Worm (Caenorhabditis elegans): ENCODE results near the gene F23A7.4.
"Not testable (repeated sequence)": the region's sequence is repeated elsewhere in the genome, so short reads cannot be mapped to it uniquely, and the experiment has no call there.

Gene F23A7.4

DNA sequence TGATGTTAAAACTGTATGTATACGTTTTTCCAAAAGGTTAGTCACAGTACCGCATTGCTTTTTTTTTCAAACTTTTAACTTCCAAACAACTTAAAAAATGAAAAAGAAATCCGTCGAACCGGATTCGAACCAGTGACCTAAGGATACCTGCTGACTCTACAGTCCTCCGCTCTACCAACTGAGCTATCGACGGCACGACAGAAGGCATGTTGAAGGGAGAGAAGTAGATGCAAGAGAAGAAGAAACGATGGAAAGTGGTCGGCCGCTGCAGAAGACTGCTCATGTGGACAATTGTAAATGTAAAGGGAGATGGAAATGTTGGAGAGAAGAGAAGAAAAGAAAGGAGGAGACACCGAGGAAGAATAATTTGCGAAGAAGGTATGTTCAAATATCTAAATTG is 2.7 kb upstream of the F23A7.4 start (continued):
- TF ChIP-seq ham-2 (GFP tag; optimal IDR thresholded peaks at IDR 0.05) (peak; percentile 78), sptf-1 (tag; optimal IDR thresholded peaks at IDR 0.05) (peak; percentile 94), sem-2 (GFP tag; optimal IDR thresholded peaks at IDR 0.05) (peak; percentile 82), hlh-1 (tag; optimal IDR thresholded peaks at IDR 0.05) (peak; percentile 68), nhr-12 (tag; optimal IDR thresholded peaks at IDR 0.05) (no peak)

DNA sequence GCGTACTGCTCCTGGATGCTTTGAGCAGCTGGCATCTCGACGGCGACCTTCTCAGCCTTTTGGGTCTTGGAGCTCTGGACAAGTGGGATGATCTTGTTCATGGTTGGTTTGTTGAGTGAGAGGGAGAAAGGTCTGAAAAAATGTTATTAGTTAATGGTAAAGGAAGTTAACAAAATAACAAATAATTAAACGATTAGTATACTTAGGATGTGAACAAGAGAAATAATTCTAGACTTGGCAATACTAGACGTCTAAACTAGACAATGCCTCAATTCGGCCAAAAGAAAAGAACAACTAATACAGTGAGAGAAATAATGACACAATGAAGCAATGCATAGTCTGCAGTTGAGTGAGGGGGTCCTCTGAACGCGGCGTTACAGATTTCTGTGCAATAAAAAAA is 1.9 kb upstream of the F23A7.4 start, which contains the start of gene R11.4:
TSS of gene R11.4 (minus strand) at position 101 of the 400 bp plus-strand sequence.
- TF ChIP-seq unc-62 (GFP tag; optimal IDR thresholded peaks at IDR 0.05) = no peak
- TF ChIP-seq sptf-1 (tag; optimal IDR thresholded peaks at IDR 0.05) = no peak
- no peak for TF ChIP-seq drap-1 (GFP tag; optimal IDR thresholded peaks at IDR 0.05)
- TF ChIP-seq snpc-4 (tag; optimal IDR thresholded peaks at IDR 0.05) = no peak
- no peak for TF ChIP-seq ceh-43 (GFP tag; optimal IDR thresholded peaks at IDR 0.05)
- TF ChIP-seq nhr-28 (tag; optimal IDR thresholded peaks at IDR 0.05) = no peak
- TF ChIP-seq ceh-39 (tag; optimal IDR thresholded peaks at IDR 0.05) = no peak
- TF ChIP-seq mab-5 (tag; optimal IDR thresholded peaks at IDR 0.05) = no peak
- no peak for TF ChIP-seq mep-1 (tag; optimal IDR thresholded peaks at IDR 0.05)
- no peak for TF ChIP-seq ztf-11 (tag; optimal IDR thresholded peaks at IDR 0.05)
- no peak for TF ChIP-seq hlh-1 (tag; optimal IDR thresholded peaks at IDR 0.05)

DNA sequence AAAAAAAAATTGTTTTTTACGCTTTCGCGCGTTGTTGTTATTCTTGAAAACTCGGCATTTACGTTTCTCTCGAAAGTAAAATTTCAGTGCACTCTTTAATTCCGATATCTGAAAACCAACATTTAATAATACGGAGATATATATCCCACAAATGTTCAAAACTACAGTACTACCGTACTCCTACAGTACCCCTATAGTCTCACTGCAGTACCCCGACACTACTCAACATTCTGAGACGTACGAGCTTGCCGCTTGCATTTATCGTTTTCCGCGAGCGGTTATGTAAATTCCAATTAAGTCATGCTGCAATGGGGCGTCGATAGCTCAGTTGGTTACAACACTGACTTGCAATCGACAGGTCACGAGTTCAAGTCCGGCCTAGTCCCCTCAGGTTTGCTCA is 667 bp downstream of the F23A7.4 start, which contains the start of gene F23A7.8:
TSS of gene F23A7.8 (plus strand) at position 301 of the 400 bp plus-strand sequence.
- TF ChIP-seq snpc-4 (tag; optimal IDR thresholded peaks at IDR 0.05); M03D4.4 (tag; optimal IDR thresholded peaks at IDR 0.05); bed-3 (GFP tag; optimal IDR thresholded peaks at IDR 0.05): not testable (repeated sequence)

ce11 chrX:16217108-16217507 is 4.7 kb downstream of the F23A7.4 start, which contains the start of gene F23A7.1:
Gene F23A7.1, plus strand, starts transcription at chrX:16217408.
- TF ChIP-seq nhr-2 (tag; optimal IDR thresholded peaks at IDR 0.05) (no peak), nhr-237 (tag; optimal IDR thresholded peaks at IDR 0.05) (no peak), elt-1 (tag; optimal IDR thresholded peaks at IDR 0.05; ENCODE audit: borderline replicate concordance, insufficient read depth) (no peak), pha-4 (tag; optimal IDR thresholded peaks at IDR 0.05) (no peak), blmp-1 (tag; optimal IDR thresholded peaks at IDR 0.05) (no peak), sptf-1 (tag; optimal IDR thresholded peaks at IDR 0.05) (no peak), mls-2 (tag; optimal IDR thresholded peaks at IDR 0.05) (no peak), hlh-1 (tag; optimal IDR thresholded peaks at IDR 0.05) (no peak), ces-1 (GFP tag; optimal IDR thresholded peaks at IDR 0.05) (no peak), drap-1 (GFP tag; optimal IDR thresholded peaks at IDR 0.05) (no peak)

ce11 chrX:16217749-16218148 is 5.3 kb downstream of the F23A7.4 start:
- TF ChIP-seq cnd-1 (tag; optimal IDR thresholded peaks at IDR 0.05) (no peak), ces-1 (GFP tag; optimal IDR thresholded peaks at IDR 0.05) (no peak), blmp-1 (tag; optimal IDR thresholded peaks at IDR 0.05) (no peak), ztf-11 (tag; optimal IDR thresholded peaks at IDR 0.05) (no peak), M03D4.4 (tag; optimal IDR thresholded peaks at IDR 0.05) (no peak), tbx-8 (GFP tag; optimal IDR thresholded peaks at IDR 0.05) (no peak), ceh-43 (GFP tag; optimal IDR thresholded peaks at IDR 0.05) (no peak), snpc-4 (tag; optimal IDR thresholded peaks at IDR 0.05) (no peak), sem-2 (GFP tag; optimal IDR thresholded peaks at IDR 0.05) (no peak), lin-32 (GFP tag; optimal IDR thresholded peaks at IDR 0.05) (no peak), nhr-2 (tag; optimal IDR thresholded peaks at IDR 0.05) (no peak), pha-4 (tag; optimal IDR thresholded peaks at IDR 0.05) (no peak), flh-1 (GFP tag; optimal IDR thresholded peaks at IDR 0.05) (no peak)

DNA sequence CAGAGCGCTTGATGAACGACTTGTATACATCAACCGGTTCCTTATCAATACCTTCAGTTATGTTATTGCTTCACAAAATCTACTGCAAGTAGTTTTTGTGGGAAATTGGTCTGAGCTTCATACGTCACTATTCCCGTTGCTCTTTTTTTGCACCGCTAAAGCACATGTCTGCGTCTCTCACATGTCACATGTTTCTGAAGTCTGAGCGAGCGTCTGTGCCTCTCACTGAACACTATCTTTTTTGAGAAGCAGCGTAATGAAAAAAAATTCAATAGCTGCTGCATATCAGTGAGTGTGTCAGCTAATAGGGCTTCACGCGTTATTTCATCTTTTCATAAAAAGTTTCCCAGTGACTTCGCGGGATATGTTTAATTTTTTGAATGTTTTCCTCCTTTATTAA is 5.9 kb downstream of the F23A7.4 start:
- TF ChIP-seq mls-2 (tag; optimal IDR thresholded peaks at IDR 0.05) (no peak), sptf-1 (tag; optimal IDR thresholded peaks at IDR 0.05) (no peak), flh-1 (GFP tag; optimal IDR thresholded peaks at IDR 0.05) (no peak), ham-2 (GFP tag; optimal IDR thresholded peaks at IDR 0.05) (no peak), nhr-237 (tag; optimal IDR thresholded peaks at IDR 0.05) (no peak), snpc-4 (tag; optimal IDR thresholded peaks at IDR 0.05) (no peak), pha-4 (tag; optimal IDR thresholded peaks at IDR 0.05) (no peak), zip-8 (tag; optimal IDR thresholded peaks at IDR 0.05) (no peak), bed-3 (GFP tag; optimal IDR thresholded peaks at IDR 0.05) (no peak), hlh-1 (tag; optimal IDR thresholded peaks at IDR 0.05) (no peak), sem-2 (GFP tag; optimal IDR thresholded peaks at IDR 0.05) (no peak), cnd-1 (tag; optimal IDR thresholded peaks at IDR 0.05) (no peak), lin-32 (GFP tag; optimal IDR thresholded peaks at IDR 0.05) (no peak), tbx-8 (GFP tag; optimal IDR thresholded peaks at IDR 0.05) (no peak), lin-13 (tag; optimal IDR thresholded peaks at IDR 0.05) (no peak), blmp-1 (tag; optimal IDR thresholded peaks at IDR 0.05) (no peak), elt-1 (tag; optimal IDR thresholded peaks at IDR 0.05; ENCODE audit: borderline replicate concordance, insufficient read depth) (no peak), nhr-28 (tag; optimal IDR thresholded peaks at IDR 0.05) (no peak)
